Fruit fly (Drosophila melanogaster) whole organism, adult: Measurements from ENCODE around the gene Plc21C.

Source experiments
- CG11617 ChIP-seq: fragments of 200-800 bp; sonication (Bioruptor generic); optimal IDR thresholded peaks from 2 replicates; lab custom pipeline; 2017; ENCODE audit warnings: mild to moderate bottlenecking, missing biosample characterization, missing genetic modification reagents, missing genetic modification characterization
- CG12768 ChIP-seq: fragments of 200-800 bp; sonication (Bioruptor generic); optimal IDR thresholded peaks from 2 replicates; lab custom pipeline; 2017; ENCODE audit warnings: missing biosample characterization, missing genetic modification characterization, mild to moderate bottlenecking, moderate library complexity, missing genetic modification reagents
- CG14711 ChIP-seq: fragments of 200-800 bp; sonication (Bioruptor generic); optimal IDR thresholded peaks from 2 replicates; lab custom pipeline; 2018; ENCODE audit warnings: missing biosample characterization, mild to moderate bottlenecking, missing genetic modification characterization, moderate library complexity
- CG1620 ChIP-seq: fragments of 200-800 bp; sonication (Bioruptor generic); optimal IDR thresholded peaks from 2 replicates; lab custom pipeline; 2016; ENCODE audit warnings: missing biosample characterization, missing genetic modification characterization
- CG33017 ChIP-seq: fragments of 200-800 bp; sonication (Bioruptor generic); optimal IDR thresholded peaks from 2 replicates; lab custom pipeline; 2018; ENCODE audit warnings: missing biosample characterization, mild to moderate bottlenecking, missing genetic modification characterization, moderate library complexity
- CG5204 ChIP-seq: fragments of 200-800 bp; sonication (Bioruptor generic); optimal IDR thresholded peaks from 2 replicates; lab custom pipeline; 2016; ENCODE audit warnings: missing biosample characterization, missing genetic modification characterization
- CG7045 ChIP-seq: fragments of 200-800 bp; sonication (Bioruptor generic); optimal IDR thresholded peaks from 2 replicates; lab custom pipeline; 2017; ENCODE audit warnings: missing biosample characterization, mild to moderate bottlenecking, missing genetic modification characterization
- CG7101 ChIP-seq: fragments of 200-800 bp; sonication (Bioruptor generic); optimal IDR thresholded peaks from 2 replicates; lab custom pipeline; 2018; ENCODE audit warnings: missing biosample characterization, mild to moderate bottlenecking, missing genetic modification characterization, moderate library complexity
- Clk ChIP-seq: fragments of 200-800 bp; sonication (Bioruptor generic); optimal IDR thresholded peaks from 2 replicates; lab custom pipeline; 2017; ENCODE audit warnings: missing biosample characterization, missing genetic modification characterization
- Crg-1 ChIP-seq: fragments of 200-800 bp; sonication (Bioruptor generic); optimal IDR thresholded peaks from 2 replicates; lab custom pipeline; 2016; ENCODE audit warnings: missing biosample characterization, missing genetic modification characterization
- Hr96 ChIP-seq: fragments of 200-800 bp; sonication (Bioruptor generic); optimal IDR thresholded peaks from 2 replicates; lab custom pipeline; 2016; ENCODE audit warnings: missing biosample characterization, missing genetic modification characterization
- Mnt ChIP-seq: fragments of 200-800 bp; sonication (Bioruptor generic); optimal IDR thresholded peaks from 2 replicates; lab custom pipeline; 2016; ENCODE audit warnings: missing biosample characterization, mild to moderate bottlenecking, missing genetic modification characterization
- bab1 ChIP-seq: fragments of 200-800 bp; sonication (Bioruptor generic); optimal IDR thresholded peaks from 3 replicates; lab custom pipeline; 2019; ENCODE audit warnings: missing biosample characterization, mild to moderate bottlenecking, missing genetic modification characterization, moderate library complexity
- cic ChIP-seq: fragments of 200-800 bp; sonication (Bioruptor generic); optimal IDR thresholded peaks from 2 replicates; lab custom pipeline; 2017; ENCODE audit warnings: missing biosample characterization, mild to moderate bottlenecking, missing genetic modification characterization, moderate library complexity
- cnc ChIP-seq, 2 experiments: fragments of >200 bp; optimal IDR thresholded peaks; 2 replicates each; lab custom pipeline; 2017
- kay ChIP-seq: fragments of 200-800 bp; sonication (Bioruptor generic); peaks from one replicate; lab custom pipeline; 2016; ENCODE audit warnings: missing biosample characterization, missing genetic modification characterization, borderline replicate concordance
- ovo ChIP-seq: fragments of 200-800 bp; sonication (Bioruptor generic); optimal IDR thresholded peaks from 2 replicates; lab custom pipeline; 2016; ENCODE audit warnings: missing biosample characterization, missing genetic modification characterization
- pad ChIP-seq: fragments of 200-800 bp; sonication (Bioruptor generic); optimal IDR thresholded peaks from 3 replicates; lab custom pipeline; 2017; ENCODE audit warnings: missing biosample characterization, missing genetic modification characterization, mild to moderate bottlenecking, moderate library complexity, missing genetic modification reagents
- tj ChIP-seq: fragments of 200-800 bp; sonication (Bioruptor generic); optimal IDR thresholded peaks from 3 replicates; lab custom pipeline; 2017; ENCODE audit warnings: missing biosample characterization, mild to moderate bottlenecking, missing genetic modification characterization, moderate library complexity
- toe ChIP-seq: fragments of 200-800 bp; sonication (Bioruptor generic); optimal IDR thresholded peaks from 2 replicates; lab custom pipeline; 2016; ENCODE audit warnings: missing biosample characterization, missing genetic modification characterization

Plc21C gene

dm6 chr2L:286421-286820, 19.3 kb upstream of the Plc21C start:
- TF ChIP-seq CG1620 (peak; percentile 52), Mnt (GFP tag; lab: Kevin White, UChicago) (peak; percentile 83), kay (no peak), CG5204 (GFP tag; lab: Kevin White, UChicago) (no peak), tj (GFP tag; lab: Kevin White, UChicago) (peak; percentile 47), Crg-1 (GFP tag; lab: Kevin White, UChicago) (peak; percentile 51), CG33017 (tag; lab: Kevin White, UChicago) (peak; percentile 88), CG7101 (peak; percentile 85), Clk (GFP tag; lab: Kevin White, UChicago) (peak; percentile 65), toe (GFP tag; lab: Kevin White, UChicago) (no peak), pad (GFP tag; lab: Kevin White, UChicago) (peak; percentile 64), cnc (optimal IDR thresholded peaks at IDR 0.05; lab: Kevin White, UChicago) (no peak), CG7045 (peak; percentile 76), CG14711 (peak; percentile 60), Hr96 (GFP tag; lab: Kevin White, UChicago) (no peak), CG12768 (GFP tag; lab: Kevin White, UChicago) (peak; percentile 90), CG11617 (peak; percentile 76), ovo (GFP tag; lab: Kevin White, UChicago) (peak; percentile 40), cic (GFP tag; lab: Kevin White, UChicago) (peak; percentile 98), bab1 (GFP tag; lab: Kevin White, UChicago) (no peak)

- TF ChIP-seq CG1620: no peak
- TF ChIP-seq CG33017 (tag; lab: Kevin White, UChicago): no peak
- no peak for TF ChIP-seq Hr96 (GFP tag; lab: Kevin White, UChicago)
- no peak for TF ChIP-seq CG5204 (GFP tag; lab: Kevin White, UChicago)
- TF ChIP-seq Mnt (GFP tag; lab: Kevin White, UChicago): no peak
- TF ChIP-seq ovo (GFP tag; lab: Kevin White, UChicago): no peak
- TF ChIP-seq CG7045: no peak
- no peak for TF ChIP-seq pad (GFP tag; lab: Kevin White, UChicago)
- no peak for TF ChIP-seq cic (GFP tag; lab: Kevin White, UChicago)
- TF ChIP-seq CG11617: no peak
- TF ChIP-seq CG12768 (GFP tag; lab: Kevin White, UChicago): no peak
These were observed 16.7 kb upstream of the Plc21C start, which contains the start of gene Amnionless for dm6 chr2L:289044-289443. Gene Amnionless (minus strand): TSS chr2L:289144.

- no peak for TF ChIP-seq tj (GFP tag; lab: Kevin White, UChicago)
- TF ChIP-seq pad (GFP tag; lab: Kevin White, UChicago): no peak
- TF ChIP-seq CG11617: no peak
- TF ChIP-seq cic (GFP tag; lab: Kevin White, UChicago): no peak
- TF ChIP-seq Mnt (GFP tag; lab: Kevin White, UChicago): no peak
- TF ChIP-seq ovo (GFP tag; lab: Kevin White, UChicago): no peak
These were observed 15.4 kb upstream of the Plc21C start for dm6 chr2L:290373-290772.

dm6 chr2L:290949-291348, 14.8 kb upstream of the Plc21C start:
- no peak for TF ChIP-seq toe (GFP tag; lab: Kevin White, UChicago)
- no peak for TF ChIP-seq tj (GFP tag; lab: Kevin White, UChicago)
- TF ChIP-seq cnc (optimal IDR thresholded peaks at IDR 0.05; lab: Kevin White, UChicago): no peak
- TF ChIP-seq CG33017 (tag; lab: Kevin White, UChicago): no peak
- TF ChIP-seq CG7045: no peak
- no peak for TF ChIP-seq ovo (GFP tag; lab: Kevin White, UChicago)
- TF ChIP-seq CG14711: no peak
- no peak for TF ChIP-seq Mnt (GFP tag; lab: Kevin White, UChicago)

- TF ChIP-seq tj (GFP tag; lab: Kevin White, UChicago): no peak
- no peak for TF ChIP-seq CG1620
- TF ChIP-seq CG7101: no peak
- TF ChIP-seq Mnt (GFP tag; lab: Kevin White, UChicago): no peak
- no peak for TF ChIP-seq CG33017 (tag; lab: Kevin White, UChicago)
- TF ChIP-seq cnc (optimal IDR thresholded peaks at IDR 0.05; lab: Kevin White, UChicago): no peak
- TF ChIP-seq CG7045: no peak
- TF ChIP-seq CG11617: no peak
These were observed 14.1 kb upstream of the Plc21C start, which contains the start of gene CG3625 for dm6 chr2L:291657-292056. Gene CG3625 (minus strand): TSS chr2L:291795.

- TF ChIP-seq pad (GFP tag; lab: Kevin White, UChicago): no peak
These were observed 13.4 kb upstream of the Plc21C start, which contains the start of gene CG11562 for dm6 chr2L:292301-292700. Gene CG11562 (plus strand): TSS chr2L:292419.

dm6 chr2L:294452-295362, 11.0 kb upstream of the Plc21C start, which contains the start of the genes U2af38 and Stip1:
Gene U2af38 (minus strand): TSS chr2L:294681.
Gene Stip1 (plus strand): TSS chr2L:295122.
- TF ChIP-seq toe (GFP tag; lab: Kevin White, UChicago) (no peak), Clk (GFP tag; lab: Kevin White, UChicago) (no peak), CG12768 (GFP tag; lab: Kevin White, UChicago) (peak; percentile 5), bab1 (GFP tag; lab: Kevin White, UChicago) (peak; percentile 17), Hr96 (GFP tag; lab: Kevin White, UChicago) (no peak), pad (GFP tag; lab: Kevin White, UChicago) (peak; percentile 9), CG1620 (peak; percentile 14), CG7045 (no peak), cic (GFP tag; lab: Kevin White, UChicago) (no peak), CG11617 (peak; percentile 30), CG14711 (peak; percentile 98), tj (GFP tag; lab: Kevin White, UChicago) (peak; percentile 62), kay (no peak), CG5204 (GFP tag; lab: Kevin White, UChicago) (no peak), cnc (optimal IDR thresholded peaks at IDR 0.05; lab: Kevin White, UChicago) (no peak), ovo (GFP tag; lab: Kevin White, UChicago) (no peak), Mnt (GFP tag; lab: Kevin White, UChicago) (peak; percentile 49), Crg-1 (GFP tag; lab: Kevin White, UChicago) (peak; percentile 4), CG33017 (tag; lab: Kevin White, UChicago) (no peak), CG7101 (peak; percentile 54)
